Worm (Caenorhabditis elegans) whole organism, L3 larva: ENCODE results near the gene tre-4.
A peak's percentile ranks its signal among the peaks of the same experiment; 100 is the strongest.

Source experiments
- ZK546.5 ChIP-seq: sonication (generic microtip); optimal IDR thresholded peaks from 2 replicates; lab custom pipeline; 2017; ENCODE audit warnings: missing biosample characterization, missing genetic modification characterization
- ceh-16 ChIP-seq: sonication (generic microtip); optimal IDR thresholded peaks from 2 replicates; lab custom pipeline; 2017; ENCODE audit warnings: missing biosample characterization, missing genetic modification characterization
- ceh-28 ChIP-seq: fragments of 150-350 bp; optimal IDR thresholded peaks from 2 replicates; lab custom pipeline; 2014; ENCODE audit warnings: missing biosample characterization, missing genetic modification reagents, missing genetic modification characterization
- ceh-82 ChIP-seq: fragments of 150-350 bp; optimal IDR thresholded peaks from 2 replicates; lab custom pipeline; 2014; ENCODE audit warnings: missing biosample characterization, missing genetic modification characterization
- ceh-9 ChIP-seq: sonication (generic microtip); optimal IDR thresholded peaks from 2 replicates; lab custom pipeline; 2018; ENCODE audit warnings: missing biosample characterization, missing genetic modification characterization
- daf-12 ChIP-seq: fragments of 150-350 bp; optimal IDR thresholded peaks from 2 replicates; lab custom pipeline; 2014; ENCODE audit warnings: missing biosample characterization, missing genetic modification reagents, missing genetic modification characterization
- egl-27 ChIP-seq: sonication (generic microtip); optimal IDR thresholded peaks from 4 replicates; lab custom pipeline; 2017; ENCODE audit warnings: missing biosample characterization, missing genetic modification reagents, missing genetic modification characterization
- egl-5 ChIP-seq: fragments of 150-350 bp; optimal IDR thresholded peaks from 2 replicates; lab custom pipeline; 2017; ENCODE audit warnings: missing biosample characterization, missing genetic modification reagents, missing genetic modification characterization, inconsistent platforms
- elt-2 ChIP-seq: sonication (generic microtip); optimal IDR thresholded peaks from 2 replicates; lab custom pipeline; 2016; ENCODE audit warnings: missing genetic modification reagents, mild to moderate bottlenecking, missing genetic modification characterization, missing compliant biosample characterization
- elt-3 ChIP-seq, 3 experiments: fragments of 150-350 bp in 1 of 3; sonication (generic microtip) in 2 of 3; optimal IDR thresholded peaks; 2 replicates in 2 of 3; 4 replicates in 1 of 3; lab custom pipeline; 2014 to 2017; ENCODE audit warnings: missing biosample characterization in 3 of 3, missing genetic modification characterization in 3 of 3
- eor-1 ChIP-seq, 2 experiments: fragments of 150-350 bp; optimal IDR thresholded peaks; 2 replicates each; lab custom pipeline; 2014 to 2018; ENCODE audit warnings: missing biosample characterization in 2 of 2, missing genetic modification characterization in 2 of 2
- fkh-10 ChIP-seq: sonication (generic microtip); optimal IDR thresholded peaks from 2 replicates; lab custom pipeline; 2017; ENCODE audit warnings: missing biosample characterization, missing genetic modification reagents, missing genetic modification characterization
- fkh-2 ChIP-seq: fragments of 150-350 bp; optimal IDR thresholded peaks from 2 replicates; lab custom pipeline; 2014; ENCODE audit warnings: missing biosample characterization, missing genetic modification reagents, missing genetic modification characterization
- fos-1 ChIP-seq: fragments of 150-350 bp; optimal IDR thresholded peaks from 2 replicates; lab custom pipeline; 2014; ENCODE audit warnings: missing biosample characterization, missing genetic modification characterization
- hmg-11 ChIP-seq: sonication (generic microtip); optimal IDR thresholded peaks from 2 replicates; lab custom pipeline; 2016; ENCODE audit warnings: missing genetic modification characterization, missing compliant biosample characterization
- jun-1 ChIP-seq: fragments of 150-350 bp; optimal IDR thresholded peaks from 2 replicates; lab custom pipeline; 2014; ENCODE audit warnings: missing biosample characterization, missing genetic modification reagents, missing genetic modification characterization
- lin-15B ChIP-seq: fragments of 150-350 bp; optimal IDR thresholded peaks from 2 replicates; lab custom pipeline; 2014; ENCODE audit warnings: missing biosample characterization, missing genetic modification characterization
- lin-39 ChIP-seq: fragments of 150-350 bp; optimal IDR thresholded peaks from 2 replicates; lab custom pipeline; 2018; ENCODE audit warnings: missing biosample characterization, missing genetic modification reagents, missing genetic modification characterization
- lsy-12 ChIP-seq: sonication (generic microtip); optimal IDR thresholded peaks from 2 replicates; lab custom pipeline; 2016; ENCODE audit warnings: mild to moderate bottlenecking, missing genetic modification characterization, missing compliant biosample characterization
- mml-1 ChIP-seq: fragments of 150-350 bp; sonication (generic microtip); optimal IDR thresholded peaks from 3 replicates; lab custom pipeline; 2014; ENCODE audit warnings: missing biosample characterization, missing genetic modification characterization
- nfya-1 ChIP-seq: sonication (generic microtip); optimal IDR thresholded peaks from 2 replicates; lab custom pipeline; 2017; ENCODE audit warnings: missing genetic modification characterization, mild to moderate bottlenecking, missing compliant biosample characterization, antibody characterized with exemption, moderate library complexity; ENCODE audit not compliant: insufficient read depth
- nhr-11 ChIP-seq: fragments of 150-350 bp; optimal IDR thresholded peaks from 2 replicates; lab custom pipeline; 2014; ENCODE audit warnings: missing biosample characterization, missing genetic modification characterization
- nhr-237 ChIP-seq: fragments of 150-350 bp; optimal IDR thresholded peaks from 2 replicates; lab custom pipeline; 2014; ENCODE audit warnings: missing biosample characterization, missing genetic modification characterization
- nhr-25 ChIP-seq: sonication (generic microtip); optimal IDR thresholded peaks from 2 replicates; lab custom pipeline; 2017; ENCODE audit warnings: missing biosample characterization, missing genetic modification characterization
- nhr-28 ChIP-seq: fragments of 150-350 bp; optimal IDR thresholded peaks from 2 replicates; lab custom pipeline; 2014; ENCODE audit warnings: missing biosample characterization, missing genetic modification characterization
- nhr-43 ChIP-seq: sonication (generic microtip); optimal IDR thresholded peaks from 2 replicates; lab custom pipeline; 2016; ENCODE audit warnings: mild to moderate bottlenecking, missing genetic modification characterization, missing compliant biosample characterization; ENCODE audit not compliant: poor library complexity, severe bottlenecking
- nhr-67 ChIP-seq: fragments of 150-350 bp; optimal IDR thresholded peaks from 2 replicates; lab custom pipeline; 2014; ENCODE audit warnings: missing biosample characterization, missing genetic modification characterization
- nhr-76 ChIP-seq: fragments of 150-350 bp; sonication (generic microtip); optimal IDR thresholded peaks from 5 replicates; lab custom pipeline; 2014; ENCODE audit warnings: missing biosample characterization, missing genetic modification characterization
- nhr-77 ChIP-seq: fragments of 150-350 bp; optimal IDR thresholded peaks from 2 replicates; lab custom pipeline; 2014; ENCODE audit warnings: missing biosample characterization, missing genetic modification characterization
- pha-4 ChIP-seq: fragments of 150-350 bp; optimal IDR thresholded peaks from 2 replicates; lab custom pipeline; 2014; ENCODE audit warnings: missing biosample characterization, missing genetic modification reagents, missing genetic modification characterization
- pqm-1 ChIP-seq: fragments of 150-350 bp; optimal IDR thresholded peaks from 2 replicates; lab custom pipeline; 2017; ENCODE audit warnings: missing biosample characterization, missing genetic modification characterization, inconsistent platforms
- sea-2 ChIP-seq: fragments of 150-350 bp; sonication (generic microtip); optimal IDR thresholded peaks from 4 replicates; lab custom pipeline; 2014; ENCODE audit warnings: missing biosample characterization, missing genetic modification reagents, missing genetic modification characterization
- skn-1 ChIP-seq: fragments of 150-350 bp; optimal IDR thresholded peaks from 2 replicates; lab custom pipeline; 2014; ENCODE audit warnings: missing biosample characterization, missing genetic modification characterization
- tbx-2 ChIP-seq: sonication (generic microtip); optimal IDR thresholded peaks from 2 replicates; lab custom pipeline; 2016; ENCODE audit warnings: mild to moderate bottlenecking, missing genetic modification characterization, missing compliant biosample characterization
- ztf-4 ChIP-seq: fragments of 150-350 bp; optimal IDR thresholded peaks from 2 replicates; lab custom pipeline; 2014; ENCODE audit warnings: missing biosample characterization, missing genetic modification characterization

The tre-4 gene

DNA sequence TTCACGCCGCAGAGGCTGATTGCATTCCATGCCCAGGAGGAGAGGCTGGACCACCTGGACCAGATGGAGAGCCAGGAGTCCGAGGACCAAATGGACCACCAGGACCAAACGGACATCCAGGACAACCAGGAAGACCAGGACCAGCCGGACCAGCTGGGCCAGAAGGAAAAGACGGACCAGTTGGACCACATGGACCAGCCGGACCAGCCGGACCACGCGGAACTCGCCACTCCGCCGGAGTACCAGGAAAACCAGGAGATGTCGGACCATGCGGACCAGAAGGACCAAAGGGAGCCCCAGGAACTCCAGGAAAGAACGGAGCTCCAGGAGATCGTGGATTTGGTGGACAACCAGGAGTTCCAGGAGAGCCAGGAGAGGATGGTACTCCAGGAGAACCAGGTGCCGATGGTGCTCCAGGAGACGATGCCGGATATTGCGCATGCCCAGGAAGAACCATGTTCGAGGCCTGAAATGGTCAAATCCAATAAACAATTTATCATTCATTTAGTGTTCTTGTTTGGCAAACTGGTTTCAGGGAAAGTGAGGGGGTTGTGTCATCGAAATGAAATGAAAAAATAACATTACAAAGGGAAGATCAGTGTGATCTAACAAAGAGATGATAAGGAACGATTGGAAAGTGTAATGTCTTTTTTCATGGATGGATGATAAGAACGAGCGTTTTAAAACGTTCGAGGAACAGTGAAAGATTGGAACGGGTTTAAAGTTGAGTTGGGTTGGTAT lies 1.9 kb upstream of the tre-4 start:
- TF ChIP-seq nhr-11 (tag; lab: Kevin White, UChicago) (no peak), lsy-12 (tag; lab: Kevin White, UChicago) (no peak), egl-5 (tag; lab: Kevin White, UChicago) (no peak), pqm-1 (peak; percentile 4), ceh-28 (tag; lab: Kevin White, UChicago) (no peak), elt-3 (tag; optimal IDR thresholded peaks at IDR 0.05; lab: Kevin White, UChicago) (peak in 1 of 3 experiments; percentile 58), elt-2 (tag; lab: Kevin White, UChicago) (peak; percentile 25), nhr-28 (no peak), ceh-16 (no peak)

DNA sequence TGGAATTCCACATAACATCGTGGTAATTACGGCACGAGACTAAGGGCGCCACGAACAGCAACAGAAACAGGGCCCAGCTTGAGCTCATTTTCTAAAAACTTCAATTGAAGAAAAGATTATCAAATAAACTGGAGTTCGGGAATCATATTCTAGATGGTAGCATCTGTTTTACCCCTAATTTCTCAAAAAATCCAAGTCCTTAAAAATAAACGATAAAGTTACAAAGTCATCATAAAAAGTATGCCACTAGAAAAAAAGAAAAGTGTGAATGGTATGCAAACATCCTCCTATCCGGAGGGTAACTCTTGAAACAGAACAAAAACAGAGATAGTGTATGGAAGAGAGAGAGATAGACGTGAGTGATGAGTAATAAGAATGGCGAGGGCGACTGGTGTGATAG lies 5.4 kb downstream of the tre-4 start, which contains the start of gene efn-3:
efn-3 (minus strand) TSS at position 101 of the 400 bp plus-strand sequence.
- no peak for TF ChIP-seq fos-1 (tag; lab: Kevin White, UChicago)
- no peak for TF ChIP-seq daf-12 (tag; lab: Kevin White, UChicago)
- TF ChIP-seq lin-39 (tag; lab: Kevin White, UChicago), result no peak
- TF ChIP-seq nhr-25 (tag; lab: Kevin White, UChicago), result no peak
- TF ChIP-seq egl-5 (tag; lab: Kevin White, UChicago), result no peak
- TF ChIP-seq eor-1 (tag; optimal IDR thresholded peaks at IDR 0.05; lab: Kevin White, UChicago), result no peak
- no peak for TF ChIP-seq elt-3 (tag; optimal IDR thresholded peaks at IDR 0.05; lab: Kevin White, UChicago)
- no peak for TF ChIP-seq ceh-9
- TF ChIP-seq nhr-76, result no peak
- no peak for TF ChIP-seq nhr-28
- no peak for TF ChIP-seq pha-4 (tag; lab: Kevin White, UChicago)
- TF ChIP-seq tbx-2 (tag; lab: Kevin White, UChicago), result no peak
- no peak for TF ChIP-seq jun-1 (tag; lab: Kevin White, UChicago)
- TF ChIP-seq fkh-10 (GFP tag; lab: Kevin White, UChicago), result no peak
- no peak for TF ChIP-seq nhr-77 (tag; lab: Kevin White, UChicago)
- no peak for TF ChIP-seq ZK546.5
- no peak for TF ChIP-seq ceh-16
- no peak for TF ChIP-seq pqm-1
- TF ChIP-seq, all 47 proteins: peak for 0

DNA sequence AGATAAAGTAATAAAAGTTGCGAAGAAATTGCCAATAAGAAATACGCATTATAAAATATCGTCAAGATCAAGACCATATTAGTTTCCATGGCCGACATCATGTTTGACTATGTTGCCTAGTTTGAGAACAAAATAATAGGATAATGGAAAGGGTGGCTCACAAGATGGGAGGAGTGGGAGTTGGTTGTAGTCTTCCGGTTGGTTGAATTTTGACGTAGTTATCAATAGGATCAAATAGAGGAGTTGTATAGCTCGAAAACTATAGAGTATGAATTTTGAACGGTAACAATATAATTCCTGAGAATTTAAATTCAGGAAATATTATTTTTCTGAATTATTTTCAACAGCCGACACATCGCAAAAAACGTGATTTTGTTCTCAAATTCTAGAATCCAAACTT lies 9.7 kb downstream of the tre-4 start, which contains the start of gene srd-50:
srd-50 (minus strand) TSS at position 101 of the 400 bp plus-strand sequence.
- no peak for TF ChIP-seq tbx-2 (tag; lab: Kevin White, UChicago)

DNA sequence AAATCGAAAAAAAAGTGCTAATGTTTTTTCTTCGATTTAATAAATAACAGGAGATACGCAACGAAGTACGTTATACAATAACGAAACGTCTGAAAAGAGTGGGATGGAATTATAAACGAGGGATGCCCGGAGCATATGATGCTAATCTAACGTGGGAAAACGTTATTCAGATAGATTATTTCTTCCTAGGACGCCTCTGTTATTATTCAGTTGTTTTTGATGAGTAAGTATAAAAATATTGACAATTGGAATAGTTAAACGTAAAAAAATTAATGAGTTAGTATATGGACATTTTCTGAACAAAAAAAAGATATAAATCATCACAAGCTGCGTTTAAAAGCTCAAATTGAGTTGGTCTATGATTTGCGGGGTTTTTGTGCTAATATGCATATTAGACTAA lies 12.9 kb downstream of the tre-4 start, which contains the start of gene srd-51:
srd-51 (minus strand) TSS at position 101 of the 400 bp plus-strand sequence.
- no peak for TF ChIP-seq ceh-82
- TF ChIP-seq nhr-77 (tag; lab: Kevin White, UChicago), result no peak
- TF ChIP-seq fos-1 (tag; lab: Kevin White, UChicago), result no peak
- no peak for TF ChIP-seq nhr-28

DNA sequence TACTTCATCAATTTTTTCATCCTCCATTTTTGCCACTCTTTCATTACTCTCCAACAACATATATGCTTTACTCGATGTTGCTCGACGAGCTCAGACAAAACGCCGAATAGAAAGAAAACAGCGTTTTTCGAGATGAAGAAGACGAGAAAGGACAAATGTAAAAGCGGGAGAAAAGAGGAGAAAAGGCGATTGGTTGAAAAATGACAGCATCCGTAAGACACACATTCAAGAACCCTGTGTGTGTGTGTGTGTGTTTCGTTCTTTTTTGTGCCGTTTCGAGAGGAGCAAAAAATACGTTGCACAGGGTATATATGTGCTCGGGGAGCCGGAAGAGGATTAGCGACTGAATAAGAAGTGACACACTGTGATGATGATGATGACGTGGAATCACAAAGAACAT lies 21.8 kb downstream of the tre-4 start:
- TF ChIP-seq pqm-1, result no peak
- TF ChIP-seq skn-1, result no peak
- TF ChIP-seq mml-1, result no peak
- no peak for TF ChIP-seq lin-15B (tag; lab: Kevin White, UChicago)
- no peak for TF ChIP-seq pha-4 (tag; lab: Kevin White, UChicago)
- no peak for TF ChIP-seq fkh-2 (tag; lab: Kevin White, UChicago)
- peak; percentile 58 for TF ChIP-seq lin-39 (tag; lab: Kevin White, UChicago)
- TF ChIP-seq nhr-43, result no peak
- no peak for TF ChIP-seq ceh-28 (tag; lab: Kevin White, UChicago)
- TF ChIP-seq egl-5 (tag; lab: Kevin White, UChicago), result no peak
- no peak for TF ChIP-seq fos-1 (tag; lab: Kevin White, UChicago)
- TF ChIP-seq hmg-11, result peak; percentile 19
- no peak for TF ChIP-seq nhr-237 (tag; lab: Kevin White, UChicago)
- TF ChIP-seq nhr-67 (tag; lab: Kevin White, UChicago), result no peak
- no peak for TF ChIP-seq nhr-11 (tag; lab: Kevin White, UChicago)
- TF ChIP-seq egl-27 (tag; lab: Kevin White, UChicago), result no peak
- peak; percentile 68 for TF ChIP-seq nfya-1 (tag; lab: Kevin White, UChicago)
- TF ChIP-seq ztf-4 (tag; lab: Kevin White, UChicago), result no peak
- no peak for TF ChIP-seq sea-2
